Fruit fly (Drosophila melanogaster) whole organism, embryonic: Measurements from ENCODE around the gene SC35.

Source experiments
- CG10209 ChIP-seq: fragments of 200-800 bp; sonication (Bioruptor generic); optimal IDR thresholded peaks from 3 replicates; lab custom pipeline; 2017; ENCODE audit warnings: missing biosample characterization, mild to moderate bottlenecking, missing genetic modification characterization, missing genetic modification reagents
- CG10274 ChIP-seq: fragments of 200-800 bp; sonication (Bioruptor generic); optimal IDR thresholded peaks from 3 replicates; lab custom pipeline; 2017; ENCODE audit warnings: missing biosample characterization, mild to moderate bottlenecking, missing genetic modification characterization
- CG10979 ChIP-seq: fragments of 200-800 bp; sonication (Bioruptor generic); optimal IDR thresholded peaks from 2 replicates; lab custom pipeline; 2018; ENCODE audit warnings: missing biosample characterization, mild to moderate bottlenecking, missing genetic modification characterization, moderate library complexity
- CG11085 ChIP-seq: fragments of 200-800 bp; sonication (Bioruptor generic); IDR thresholded peaks from 2 replicates; pipeline ENCODE4 v1.3.6; 2022; ENCODE audit warnings: missing biosample characterization, missing genetic modification characterization
- CG11504 ChIP-seq: fragments of 200-800 bp; sonication (Bioruptor generic); optimal IDR thresholded peaks from 3 replicates; lab custom pipeline; 2019; ENCODE audit warnings: missing biosample characterization, mild to moderate bottlenecking, missing genetic modification characterization, moderate library complexity
- CG13287 ChIP-seq: fragments of 200-800 bp; sonication (Bioruptor generic); IDR thresholded peaks from 2 replicates; pipeline ENCODE4 v1.3.6; 2022; ENCODE audit warnings: missing biosample characterization, missing genetic modification characterization; ENCODE audit not compliant: partially characterized antibody
- CG15269 ChIP-seq: fragments of 200-800 bp; sonication (Bioruptor generic); optimal IDR thresholded peaks from 2 replicates; lab custom pipeline; 2018; ENCODE audit warnings: missing biosample characterization, mild to moderate bottlenecking, missing genetic modification characterization, moderate library complexity
- CG15601 ChIP-seq: fragments of 200-800 bp; sonication (Bioruptor generic); optimal IDR thresholded peaks from 3 replicates; lab custom pipeline; 2019; ENCODE audit warnings: missing biosample characterization, mild to moderate bottlenecking, missing genetic modification characterization, moderate library complexity
- CG18262 ChIP-seq: fragments of 200-800 bp; optimal IDR thresholded peaks from 3 replicates; lab custom pipeline; 2019; ENCODE audit warnings: missing biosample characterization, mild to moderate bottlenecking, missing genetic modification characterization, moderate library complexity
- CG2199 ChIP-seq: fragments of 200-800 bp; sonication (Bioruptor generic); IDR thresholded peaks from 3 replicates; pipeline ENCODE4 v1.3.6; 2022; ENCODE audit warnings: missing biosample characterization, missing genetic modification characterization
- CG2712 ChIP-seq: fragments of 200-800 bp; optimal IDR thresholded peaks from 3 replicates; lab custom pipeline; 2019; ENCODE audit warnings: missing biosample characterization, mild to moderate bottlenecking, missing genetic modification characterization, moderate library complexity
- CG31441 ChIP-seq: fragments of 200-800 bp; sonication (Bioruptor generic); IDR thresholded peaks from 2 replicates; pipeline ENCODE4 v1.3.6; 2022; ENCODE audit warnings: missing biosample characterization, missing genetic modification characterization
- CG32532 ChIP-seq: fragments of 200-800 bp; sonication (Bioruptor generic); IDR thresholded peaks from 2 replicates; pipeline ENCODE4 v1.3.6; 2022; ENCODE audit warnings: missing biosample characterization, missing genetic modification characterization
- CG34224 ChIP-seq: fragments of 200-800 bp; sonication (Bioruptor generic); IDR thresholded peaks from 3 replicates; pipeline ENCODE4 v1.3.6; 2022; ENCODE audit warnings: missing biosample characterization, missing genetic modification characterization; ENCODE audit not compliant: partially characterized antibody
- CG6689 ChIP-seq: fragments of 200-800 bp; sonication (Bioruptor generic); IDR thresholded peaks from 2 replicates; pipeline ENCODE4 v1.3.6; 2022; ENCODE audit warnings: missing biosample characterization, missing genetic modification characterization
- CG7839 ChIP-seq: fragments of 200-800 bp; sonication (Bioruptor generic); optimal IDR thresholded peaks from 3 replicates; lab custom pipeline; 2018; ENCODE audit warnings: missing biosample characterization, mild to moderate bottlenecking, missing genetic modification characterization, moderate library complexity
- E2f1 ChIP-seq: fragments of 200-800 bp; sonication (Bioruptor generic); IDR thresholded peaks from 2 replicates; pipeline ENCODE4 v1.3.6; 2022; ENCODE audit warnings: missing biosample characterization, missing genetic modification characterization
- Fer1 ChIP-seq: fragments of 200-800 bp; sonication (Bioruptor generic); optimal IDR thresholded peaks from 2 replicates; lab custom pipeline; 2017; ENCODE audit warnings: missing biosample characterization, mild to moderate bottlenecking, missing genetic modification characterization
- HLH4C ChIP-seq: fragments of 200-800 bp; sonication (Bioruptor generic); IDR thresholded peaks from 3 replicates; pipeline ENCODE4 v1.3.6; 2022; ENCODE audit warnings: missing biosample characterization, missing genetic modification characterization; ENCODE audit not compliant: partially characterized antibody
- Hr51 ChIP-seq, 2 experiments: fragments of 200-800 bp; sonication (Bioruptor generic); optimal IDR thresholded peaks; 2 replicates in 1 of 2; 3 replicates in 1 of 2; lab custom pipeline; 2016 to 2018; ENCODE audit warnings: missing biosample characterization in 2 of 2, missing genetic modification characterization in 2 of 2, mild to moderate bottlenecking in 1 of 2, moderate library complexity in 1 of 2
- MBD-R2 ChIP-seq: fragments of 200-800 bp; sonication (Bioruptor generic); IDR thresholded peaks from 2 replicates; pipeline ENCODE4 v1.3.6; 2022; ENCODE audit warnings: missing biosample characterization, missing genetic modification characterization
- MESR4 ChIP-seq: fragments of 200-800 bp; sonication (Bioruptor generic); optimal IDR thresholded peaks from 2 replicates; lab custom pipeline; 2018; ENCODE audit warnings: missing biosample characterization, mild to moderate bottlenecking, missing genetic modification characterization, moderate library complexity
- Meics ChIP-seq: fragments of 200-800 bp; sonication (Bioruptor generic); optimal IDR thresholded peaks from 2 replicates; lab custom pipeline; 2017; ENCODE audit warnings: missing biosample characterization, mild to moderate bottlenecking, missing genetic modification characterization
- Nf-YC ChIP-seq: fragments of 200-800 bp; optimal IDR thresholded peaks from 3 replicates; lab custom pipeline; 2019; ENCODE audit warnings: missing biosample characterization, mild to moderate bottlenecking, missing genetic modification characterization, moderate library complexity
- Opbp ChIP-seq: fragments of 200-800 bp; sonication (Bioruptor generic); IDR thresholded peaks from 3 replicates; pipeline ENCODE4 v1.3.6; 2022; ENCODE audit warnings: missing biosample characterization, missing genetic modification characterization; ENCODE audit not compliant: partially characterized antibody
- Poxn ChIP-seq: fragments of 200-800 bp; sonication (Bioruptor generic); IDR thresholded peaks from 2 replicates; pipeline ENCODE4 v1.3.6; 2022; ENCODE audit warnings: missing biosample characterization, missing genetic modification characterization
- Ptx1 ChIP-seq: fragments of 200-800 bp; sonication (Bioruptor generic); IDR thresholded peaks from 2 replicates; pipeline ENCODE4 v1.3.6; 2022; ENCODE audit warnings: missing biosample characterization, missing genetic modification characterization
- Sox100B ChIP-seq: fragments of 200-800 bp; sonication (Bioruptor generic); optimal IDR thresholded peaks from 3 replicates; lab custom pipeline; 2018; ENCODE audit warnings: missing biosample characterization, mild to moderate bottlenecking, missing genetic modification characterization
- Vsx1 ChIP-seq: fragments of 200-800 bp; sonication (Bioruptor generic); optimal IDR thresholded peaks from 2 replicates; lab custom pipeline; 2017; ENCODE audit warnings: missing biosample characterization, mild to moderate bottlenecking, missing genetic modification characterization, missing genetic modification reagents
- bcd ChIP-seq: fragments of 200-800 bp; sonication (Bioruptor generic); optimal IDR thresholded peaks from 2 replicates; lab custom pipeline; 2017; ENCODE audit warnings: missing biosample characterization, mild to moderate bottlenecking, missing genetic modification characterization
- dpn ChIP-seq, 2 experiments: fragments of 200-800 bp; sonication (Bioruptor generic); optimal IDR thresholded peaks; 3 replicates each; lab custom pipeline; 2016; ENCODE audit warnings: missing biosample characterization in 2 of 2, missing genetic modification characterization in 2 of 2
- dysf ChIP-seq: fragments of 200-800 bp; sonication (Bioruptor generic); IDR thresholded peaks from 3 replicates; pipeline ENCODE4 v1.3.6; 2022; ENCODE audit warnings: missing biosample characterization, missing genetic modification characterization
- gcm ChIP-seq: fragments of 200-800 bp; sonication (Bioruptor generic); optimal IDR thresholded peaks from 2 replicates; lab custom pipeline; 2019; ENCODE audit warnings: missing biosample characterization, mild to moderate bottlenecking, missing genetic modification characterization, moderate library complexity
- gem ChIP-seq: fragments of 200-800 bp; sonication (Bioruptor generic); optimal IDR thresholded peaks from 2 replicates; lab custom pipeline; 2019; ENCODE audit warnings: missing biosample characterization, mild to moderate bottlenecking, missing genetic modification characterization, moderate library complexity
- grau ChIP-seq: fragments of 200-800 bp; optimal IDR thresholded peaks from 3 replicates; lab custom pipeline; 2019; ENCODE audit warnings: missing biosample characterization, mild to moderate bottlenecking, missing genetic modification characterization, moderate library complexity
- gt ChIP-seq: fragments of 200-800 bp; sonication (Bioruptor generic); IDR thresholded peaks from 2 replicates; pipeline ENCODE4 v1.3.6; 2022; ENCODE audit warnings: missing biosample characterization, missing genetic modification characterization
- ken ChIP-seq: fragments of 200-800 bp; sonication (Bioruptor generic); IDR thresholded peaks from 3 replicates; pipeline ENCODE4 v1.3.6; 2022; ENCODE audit warnings: missing biosample characterization, missing genetic modification characterization
- lola ChIP-seq, 3 experiments: fragments of >200 bp in 2 of 3; fragments of 200-800 bp in 1 of 3; sonication (Bioruptor generic) in 1 of 3; optimal IDR thresholded peaks; 2 replicates each; lab custom pipeline; 2017 to 2019; ENCODE audit warnings: missing biosample characterization in 3 of 3, missing genetic modification characterization in 3 of 3, mild to moderate bottlenecking in 1 of 3, moderate library complexity in 1 of 3
- otp ChIP-seq: fragments of 200-800 bp; sonication (Bioruptor generic); IDR thresholded peaks from 3 replicates; pipeline ENCODE4, ENCODE4 v1.3.6; 2022; ENCODE audit warnings: missing biosample characterization, missing genetic modification characterization
- pan ChIP-seq, 4 experiments: fragments of >200 bp in 3 of 4; fragments of 200-800 bp in 1 of 4; sonication (Bioruptor generic) in 1 of 4; optimal IDR thresholded peaks in 3 of 4; IDR thresholded peaks in 1 of 4; 2 replicates each; pipeline versions ENCODE4 v1.3.6 to Lab custom; 2017 to 2022; ENCODE audit warnings: missing biosample characterization in 2 of 4, missing genetic modification characterization in 2 of 4, mixed read lengths in 1 of 4
- row ChIP-seq: fragments of 200-800 bp; sonication (Bioruptor generic); IDR thresholded peaks from 3 replicates; pipeline ENCODE4 v1.3.6; 2022; ENCODE audit warnings: missing biosample characterization, missing genetic modification characterization
- sisA ChIP-seq: fragments of 200-800 bp; sonication (Bioruptor generic); IDR thresholded peaks from 2 replicates; pipeline ENCODE4 v1.3.6; 2022; ENCODE audit warnings: missing biosample characterization, missing genetic modification characterization
- vvl ChIP-seq: fragments of 200-800 bp; sonication (Bioruptor generic); IDR thresholded peaks from 2 replicates; pipeline ENCODE4 v1.3.6; 2022; ENCODE audit warnings: missing biosample characterization, missing genetic modification characterization
- z ChIP-seq: fragments of 200-800 bp; sonication (Bioruptor generic); IDR thresholded peaks from 3 replicates; pipeline ENCODE4 v1.3.6; 2022; ENCODE audit warnings: missing biosample characterization, missing genetic modification characterization
- zen2 ChIP-seq: fragments of 200-800 bp; sonication (Bioruptor generic); IDR thresholded peaks from 3 replicates; pipeline ENCODE4 v1.3.6; 2022; ENCODE audit warnings: missing biosample characterization, missing genetic modification characterization; ENCODE audit not compliant: partially characterized antibody

The SC35 gene

dm6 chr2L:12421793-12422691 is 12.4 kb downstream of the SC35 start (continued):
- peak; percentile 42 for TF ChIP-seq CG13287 (GFP tag; lab: Robert Waterston, UW)
- TF ChIP-seq MBD-R2 (GFP tag; lab: Robert Waterston, UW) = 0 out of 2 replicates have a peak, but pooled peaks have one; percentile 7
- peak; percentile 15 for TF ChIP-seq Nf-YC (tag; lab: Kevin White, UChicago)
- TF ChIP-seq Hr51 (GFP tag; optimal IDR thresholded peaks at IDR 0.05; lab: Kevin White, UChicago) = peak in 1 of 2 experiments; percentile 31
- TF ChIP-seq MESR4 (GFP tag; lab: Kevin White, UChicago) = no peak
- peak; percentile 8 for TF ChIP-seq Sox100B
- TF ChIP-seq otp (GFP tag; lab: Robert Waterston, UW) = no peak
- peak; percentile 30 for TF ChIP-seq grau (tag; lab: Kevin White, UChicago)
- TF ChIP-seq dpn (GFP tag; optimal IDR thresholded peaks at IDR 0.05; lab: Kevin White, UChicago) = peak in 1 of 2 experiments; percentile 30
- no peak for TF ChIP-seq pan (optimal IDR thresholded peaks at IDR 0.05; lab: Kevin White, UChicago)
- peak in 1 of 2 experiments; percentile 31 for TF ChIP-seq pan (GFP tag; optimal IDR thresholded peaks at IDR 0.05 in 1 of 2, IDR thresholded peaks at IDR 0.05 in 1 of 2)
- peak; percentile 26 for TF ChIP-seq CG7839 (tag; lab: Kevin White, UChicago)
- TF ChIP-seq CG2199 (GFP tag; lab: Robert Waterston, UW) = 0 out of 3 replicates have a peak, but pooled peaks have one; percentile 48
- TF ChIP-seq CG18262 (tag; lab: Kevin White, UChicago) = peak; percentile 10
- TF ChIP-seq row (GFP tag; lab: Robert Waterston, UW) = peak; percentile 66
- peak; percentile 36 for TF ChIP-seq CG15269 (tag; lab: Kevin White, UChicago)
- no peak for TF ChIP-seq gt (GFP tag; lab: Robert Waterston, UW)
- no peak for TF ChIP-seq Poxn (GFP tag; lab: Robert Waterston, UW)
- TF ChIP-seq bcd (GFP tag; lab: Kevin White, UChicago) = peak; percentile 11
- TF ChIP-seq Meics (GFP tag; lab: Kevin White, UChicago) = peak; percentile 4
- TF ChIP-seq dysf (GFP tag; lab: Robert Waterston, UW) = peak; percentile 30; the same call in 1 of the 3 replicates
- TF ChIP-seq CG6689 = 0 out of 2 replicates have a peak, but pooled peaks have one; percentile 13
- peak; percentile 38 for TF ChIP-seq CG10274 (GFP tag; lab: Kevin White, UChicago)
- 0 out of 2 replicates have a peak, but pooled peaks have one; percentile 21 for TF ChIP-seq sisA (GFP tag; lab: Robert Waterston, UW)
- peak; percentile 10 for TF ChIP-seq CG10209 (GFP tag; lab: Kevin White, UChicago)
- no peak for TF ChIP-seq CG11085 (GFP tag; lab: Robert Waterston, UW)
- peak; percentile 6; the same call in 1 of the 3 replicates for TF ChIP-seq zen2 (GFP tag; lab: Robert Waterston, UW)
- TF ChIP-seq CG11504 = peak; percentile 52
- TF ChIP-seq CG31441 = peak; percentile 36; the same call in 1 of the 2 replicates
- TF ChIP-seq gcm (GFP tag; lab: Kevin White, UChicago) = peak; percentile 18
- peak; percentile 3 for TF ChIP-seq Fer1
- peak; percentile 46; the same call in 2 of the 3 replicates for TF ChIP-seq HLH4C (GFP tag; lab: Robert Waterston, UW)
- peak; percentile 71 for TF ChIP-seq Vsx1
- peak; percentile 27; the same call in 1 of the 2 replicates for TF ChIP-seq E2f1 (GFP tag; lab: Robert Waterston, UW)
- peak; percentile 88 for TF ChIP-seq vvl (GFP tag; lab: Robert Waterston, UW)
- peak; percentile 98 for TF ChIP-seq z (GFP tag; lab: Robert Waterston, UW)
- peak; percentile 37 for TF ChIP-seq gem
- TF ChIP-seq ken (GFP tag; lab: Robert Waterston, UW) = peak; percentile 15; the same call in 1 of the 3 replicates
- 0 out of 3 replicates have a peak, but pooled peaks have one; percentile 11 for TF ChIP-seq Opbp (GFP tag; lab: Robert Waterston, UW)
- TF ChIP-seq CG34224 (GFP tag; lab: Robert Waterston, UW) = peak; percentile 16; the same call in 1 of the 3 replicates
- peak; percentile 20 for TF ChIP-seq CG2712 (tag; lab: Kevin White, UChicago)
- peak; percentile 44 for TF ChIP-seq CG32532 (GFP tag; lab: Robert Waterston, UW)
- peak; percentile 8 for TF ChIP-seq CG10979
- peak; percentile 38; the same call in 1 of the 2 replicates for TF ChIP-seq Ptx1 (GFP tag; lab: Robert Waterston, UW)
- TF ChIP-seq lola (GFP tag; optimal IDR thresholded peaks at IDR 0.05; lab: Kevin White, UChicago) = no peak
- TF ChIP-seq CG15601 (tag; lab: Kevin White, UChicago) = peak; percentile 97
